Fruit fly (Drosophila melanogaster): ENCODE measurements around the gene Cpsf5.

DNA sequence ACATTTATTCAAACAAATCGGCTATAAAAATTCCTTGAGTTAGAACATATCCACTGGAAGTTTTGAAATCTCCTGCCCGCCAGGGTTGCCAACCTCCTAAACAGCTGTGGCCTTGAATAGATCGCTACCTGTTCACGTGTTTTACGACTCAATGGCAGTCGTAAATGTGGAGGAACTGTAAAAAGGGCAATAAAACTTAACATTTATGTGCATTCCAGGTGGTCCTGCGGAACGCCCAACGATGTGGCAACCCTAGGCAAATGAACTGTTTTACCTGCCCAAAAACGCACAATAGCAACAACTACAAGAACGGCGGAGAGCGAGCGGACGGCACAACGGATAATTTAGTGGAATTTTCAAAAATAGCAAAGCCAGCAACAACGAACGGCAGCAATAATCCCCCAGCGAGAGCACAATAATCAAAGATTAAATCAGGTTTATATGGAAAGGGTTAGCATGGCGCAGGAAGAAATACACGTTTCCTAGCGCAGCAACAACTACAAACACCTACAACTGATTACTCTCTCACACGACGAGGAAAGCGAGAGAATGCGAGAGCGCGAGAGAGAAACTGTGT is 50.9 kb downstream of the Cpsf5 start:
- TF ChIP-seq Sin3A (optimal IDR thresholded peaks at IDR 0.05) (no peak), h (optimal IDR thresholded peaks at IDR 0.05) (no peak), psq (optimal IDR thresholded peaks at IDR 0.05) (no peak)

Data from Kc167 (cell line).